Worm (Caenorhabditis elegans): ENCODE measurements around the gene T01C8.3.

T01C8.3 gene

DNA sequence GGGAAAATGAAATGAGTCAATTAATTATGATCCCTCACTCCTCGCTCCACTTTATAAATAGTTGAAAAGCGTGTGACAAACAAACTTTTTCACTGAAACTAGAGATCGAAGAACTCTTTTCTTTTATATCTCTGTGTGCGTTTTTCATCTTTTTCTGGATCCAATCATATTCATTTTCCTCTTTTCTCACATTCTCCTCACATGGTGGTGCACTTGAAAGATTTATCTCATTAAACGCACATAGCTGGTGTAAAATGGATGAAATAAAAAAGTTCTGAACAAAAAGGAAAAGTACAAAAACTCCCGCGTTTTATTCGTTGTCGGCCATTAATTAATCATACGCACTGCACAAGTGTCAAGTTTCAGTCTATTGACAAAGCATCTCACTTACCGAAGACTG lies 30.8 kb downstream of the T01C8.3 start:
- no peak for TF ChIP-seq blmp-1 (tag; optimal IDR thresholded peaks at IDR 0.05)
- TF ChIP-seq snpc-4 (tag; optimal IDR thresholded peaks at IDR 0.05): no peak
- no peak for TF ChIP-seq nhr-2 (tag; optimal IDR thresholded peaks at IDR 0.05)
- TF ChIP-seq mep-1 (tag; optimal IDR thresholded peaks at IDR 0.05): no peak
- TF ChIP-seq lin-32 (GFP tag; optimal IDR thresholded peaks at IDR 0.05): no peak
- TF ChIP-seq M03D4.4 (tag; optimal IDR thresholded peaks at IDR 0.05): no peak
- TF ChIP-seq sptf-1 (tag; optimal IDR thresholded peaks at IDR 0.05): no peak
- no peak for TF ChIP-seq mls-2 (tag; optimal IDR thresholded peaks at IDR 0.05)
- no peak for TF ChIP-seq unc-120 (tag; optimal IDR thresholded peaks at IDR 0.05; ENCODE audit: poor library complexity, severe bottlenecking)
- TF ChIP-seq ceh-39 (tag; optimal IDR thresholded peaks at IDR 0.05): no peak
- no peak for TF ChIP-seq unc-39 (tag; optimal IDR thresholded peaks at IDR 0.05)
- no peak for TF ChIP-seq nhr-28 (tag; optimal IDR thresholded peaks at IDR 0.05)

DNA sequence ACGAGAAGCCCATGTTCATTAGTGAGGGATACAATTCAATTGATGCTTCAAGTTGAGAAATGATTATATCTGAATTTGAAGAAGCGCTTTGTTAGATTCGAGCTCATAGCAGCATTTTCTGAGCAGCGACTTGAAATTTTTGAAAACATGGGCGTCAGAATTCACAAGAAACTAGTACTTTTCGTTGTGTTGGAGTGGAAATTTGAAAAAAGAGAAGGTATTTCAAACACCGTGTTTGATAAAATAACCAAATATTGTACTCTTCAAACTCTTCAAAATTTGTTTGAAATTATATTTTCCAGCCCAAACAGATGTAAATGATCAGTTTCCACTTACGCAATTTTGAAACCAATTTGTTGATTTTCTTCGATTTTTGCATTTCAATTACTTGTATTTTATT lies 38.1 kb downstream of the T01C8.3 start, which contains the start of gene C10E2.2:
TSS of gene C10E2.2 (plus strand) at position 301 of the 400 bp plus-strand sequence.
- TF ChIP-seq flh-1 (GFP tag; optimal IDR thresholded peaks at IDR 0.05) (no peak), ces-1 (GFP tag; optimal IDR thresholded peaks at IDR 0.05) (no peak), nhr-237 (tag; optimal IDR thresholded peaks at IDR 0.05) (no peak), elt-3 (tag; optimal IDR thresholded peaks at IDR 0.05) (no peak), pha-4 (tag; optimal IDR thresholded peaks at IDR 0.05) (no peak), nhr-12 (tag; optimal IDR thresholded peaks at IDR 0.05) (no peak), bed-3 (GFP tag; optimal IDR thresholded peaks at IDR 0.05) (no peak), blmp-1 (tag; optimal IDR thresholded peaks at IDR 0.05) (no peak), zip-8 (tag; optimal IDR thresholded peaks at IDR 0.05) (no peak), unc-120 (tag; optimal IDR thresholded peaks at IDR 0.05; ENCODE audit: poor library complexity, severe bottlenecking) (no peak)

DNA sequence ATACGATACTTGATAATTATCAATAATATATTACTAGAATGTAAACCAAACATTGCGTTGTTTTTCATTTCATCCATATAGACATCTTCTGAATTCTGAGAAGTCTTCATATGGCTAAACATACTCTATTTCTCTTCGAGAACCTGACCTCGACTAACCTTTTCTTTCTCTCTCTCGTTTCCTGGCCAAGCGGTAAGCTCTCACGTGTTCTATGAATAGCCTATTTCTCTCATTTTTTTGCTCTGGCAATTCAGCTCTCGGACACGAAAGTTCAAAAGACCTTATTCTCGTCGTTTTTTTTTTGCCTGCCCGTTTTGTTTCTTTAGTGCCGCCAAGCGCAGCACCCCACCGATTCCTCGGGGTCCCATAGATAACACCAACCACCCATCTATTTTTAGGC lies 45.5 kb downstream of the T01C8.3 start:
- TF ChIP-seq cnd-1 (tag; optimal IDR thresholded peaks at IDR 0.05) (no peak), lin-32 (GFP tag; optimal IDR thresholded peaks at IDR 0.05) (no peak), zip-8 (tag; optimal IDR thresholded peaks at IDR 0.05) (no peak), tbx-8 (GFP tag; optimal IDR thresholded peaks at IDR 0.05) (no peak), snpc-4 (tag; optimal IDR thresholded peaks at IDR 0.05) (no peak), elt-1 (tag; optimal IDR thresholded peaks at IDR 0.05; ENCODE audit: borderline replicate concordance, insufficient read depth) (no peak), pha-4 (tag; optimal IDR thresholded peaks at IDR 0.05) (no peak), ceh-39 (tag; optimal IDR thresholded peaks at IDR 0.05) (no peak), lin-13 (tag; optimal IDR thresholded peaks at IDR 0.05) (no peak), nhr-2 (tag; optimal IDR thresholded peaks at IDR 0.05) (no peak), sptf-1 (tag; optimal IDR thresholded peaks at IDR 0.05) (no peak), mab-5 (tag; optimal IDR thresholded peaks at IDR 0.05) (no peak), hlh-1 (tag; optimal IDR thresholded peaks at IDR 0.05) (no peak), blmp-1 (tag; optimal IDR thresholded peaks at IDR 0.05) (no peak), drap-1 (GFP tag; optimal IDR thresholded peaks at IDR 0.05) (no peak), ceh-83 (GFP tag; optimal IDR thresholded peaks at IDR 0.05) (no peak), unc-62 (GFP tag; optimal IDR thresholded peaks at IDR 0.05) (no peak), M03D4.4 (tag; optimal IDR thresholded peaks at IDR 0.05) (no peak)

DNA sequence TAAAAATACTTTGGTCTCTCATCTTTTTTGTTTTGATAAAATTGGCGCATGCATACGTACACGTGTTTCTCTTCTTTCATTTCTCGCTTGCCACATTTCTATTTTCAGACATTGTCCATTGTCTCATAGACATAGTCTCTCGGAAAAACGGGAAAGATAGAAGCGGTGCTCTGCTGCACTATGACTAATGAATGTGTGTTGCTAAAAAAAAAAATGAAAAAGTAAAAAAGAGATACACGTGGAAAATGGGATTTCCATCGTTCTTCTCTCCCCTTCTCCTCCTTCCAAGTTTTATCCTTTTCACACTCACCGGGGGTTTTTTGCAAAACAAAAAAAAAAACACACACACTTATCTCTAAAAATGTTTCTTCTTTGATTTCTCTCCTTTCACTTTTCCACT lies 48.0 kb downstream of the T01C8.3 start:
- no peak for TF ChIP-seq unc-62 (GFP tag; optimal IDR thresholded peaks at IDR 0.05)

DNA sequence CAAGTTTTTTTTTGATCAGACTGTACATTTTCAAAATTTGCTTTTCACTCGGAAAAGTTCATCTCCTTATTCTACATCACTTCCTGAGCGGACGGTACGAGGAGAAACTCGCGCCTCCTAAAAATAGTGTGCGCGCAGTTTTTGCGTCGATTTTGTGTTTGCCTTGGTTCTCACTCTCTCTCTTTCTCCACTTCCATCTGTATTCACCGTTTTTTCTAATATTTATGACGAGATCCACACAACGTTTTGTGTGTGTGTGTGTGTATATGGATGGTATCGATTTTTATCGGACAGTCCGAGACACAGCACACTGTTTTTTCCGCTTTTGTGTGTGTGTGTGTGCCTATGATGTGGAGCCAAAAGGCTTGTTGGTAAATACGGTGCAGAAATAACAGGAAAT lies 49.6 kb downstream of the T01C8.3 start:
- no peak for TF ChIP-seq ham-2 (GFP tag; optimal IDR thresholded peaks at IDR 0.05)
- TF ChIP-seq ces-1 (GFP tag; optimal IDR thresholded peaks at IDR 0.05): no peak
- TF ChIP-seq elt-3 (tag; optimal IDR thresholded peaks at IDR 0.05): no peak
- no peak for TF ChIP-seq tbx-8 (GFP tag; optimal IDR thresholded peaks at IDR 0.05)
- no peak for TF ChIP-seq mep-1 (tag; optimal IDR thresholded peaks at IDR 0.05)
- no peak for TF ChIP-seq M03D4.4 (tag; optimal IDR thresholded peaks at IDR 0.05)
- no peak for TF ChIP-seq snpc-4 (tag; optimal IDR thresholded peaks at IDR 0.05)

DNA sequence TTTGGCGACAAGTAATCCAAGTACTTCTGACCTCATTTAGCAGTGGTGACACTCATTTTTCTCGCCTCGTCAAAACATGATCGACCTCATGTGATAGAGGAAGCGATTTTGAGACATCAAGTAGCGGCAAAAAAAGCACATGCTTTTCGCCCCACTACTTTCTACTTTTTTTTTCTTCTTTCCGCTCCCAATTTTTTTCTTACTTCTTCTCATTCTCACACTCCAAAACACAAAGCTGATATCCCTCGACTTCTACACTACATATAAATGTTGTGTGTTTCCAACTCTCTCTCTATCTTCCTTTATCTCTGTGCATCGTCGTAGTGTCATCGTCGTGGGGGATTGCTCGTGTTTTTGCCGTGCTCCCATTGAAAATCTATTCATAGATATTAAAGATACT lies 50.8 kb downstream of the T01C8.3 start:
- TF ChIP-seq zip-8 (tag; optimal IDR thresholded peaks at IDR 0.05) (no peak), nhr-76 (tag; optimal IDR thresholded peaks at IDR 0.05) (no peak), elt-1 (tag; optimal IDR thresholded peaks at IDR 0.05; ENCODE audit: borderline replicate concordance, insufficient read depth) (no peak), pha-4 (tag; optimal IDR thresholded peaks at IDR 0.05) (no peak), sem-2 (GFP tag; optimal IDR thresholded peaks at IDR 0.05) (no peak), snpc-4 (tag; optimal IDR thresholded peaks at IDR 0.05) (no peak), nhr-12 (tag; optimal IDR thresholded peaks at IDR 0.05) (no peak), tbx-8 (GFP tag; optimal IDR thresholded peaks at IDR 0.05) (no peak), ztf-11 (tag; optimal IDR thresholded peaks at IDR 0.05) (no peak), lsy-2 (tag; optimal IDR thresholded peaks at IDR 0.05) (no peak), M03D4.4 (tag; optimal IDR thresholded peaks at IDR 0.05) (no peak), elt-3 (tag; optimal IDR thresholded peaks at IDR 0.05) (no peak), mab-5 (tag; optimal IDR thresholded peaks at IDR 0.05) (no peak), lin-32 (GFP tag; optimal IDR thresholded peaks at IDR 0.05) (no peak), cnd-1 (tag; optimal IDR thresholded peaks at IDR 0.05) (no peak)

All from whole organism, mixed stage, embryonic.